Fruit fly (Drosophila melanogaster) whole organism: ENCODE data around the gene CG43448.

Experiments used
- Dll ChIP-seq: fragments of >200 bp; optimal IDR thresholded peaks from 2 replicates; lab custom pipeline; 2017
- psq ChIP-seq: fragments of >200 bp; optimal IDR thresholded peaks from 2 replicates; lab custom pipeline; 2017
- usp ChIP-seq: fragments of >200 bp; optimal IDR thresholded peaks from 2 replicates; lab custom pipeline; 2017; ENCODE audit warnings: missing biosample characterization, missing genetic modification characterization, mixed read lengths

DNA sequence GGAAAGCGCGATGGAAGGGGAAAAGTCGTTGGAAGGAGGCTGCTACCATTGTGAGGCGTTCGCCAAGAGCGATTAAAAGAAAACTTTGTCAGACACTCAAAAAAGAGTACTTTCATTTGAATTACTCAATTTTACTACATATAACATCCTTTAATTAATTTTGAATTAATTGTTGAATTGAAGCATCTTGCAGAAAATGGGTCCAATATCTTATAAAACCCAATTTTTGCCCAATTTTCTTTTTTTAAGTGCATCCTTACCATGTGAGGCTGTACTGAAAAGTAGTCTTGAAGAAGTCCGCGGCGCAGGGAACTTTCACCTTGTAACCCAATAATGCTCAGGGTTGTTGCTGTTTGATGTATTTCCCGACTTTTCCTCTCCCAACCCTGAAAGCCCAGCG, 2.3 kb downstream of the CG43448 start:
- no peak for TF ChIP-seq psq (lab: Kevin White, UChicago)
- no peak for TF ChIP-seq usp
- no peak for TF ChIP-seq Dll (lab: Kevin White, UChicago)
